Worm (Caenorhabditis elegans) whole organism, young adult: ENCODE measurements around the gene C16C8.19.

ENCODE experiments used
- C17E4.6 ChIP-seq: fragments of 200-800 bp; sonication (Bioruptor generic); IDR thresholded peaks from 2 replicates; pipeline ENCODE4 v1.3.6; 2022; ENCODE audit warnings: missing genetic modification reagents, missing genetic modification characterization, missing compliant biosample characterization
- F33H1.4 ChIP-seq: fragments of 200-800 bp; sonication (Bioruptor generic); IDR thresholded peaks from 2 replicates; pipeline ENCODE4 v1.3.6; 2022; ENCODE audit warnings: missing genetic modification reagents, missing genetic modification characterization, missing compliant biosample characterization
- F37B4.10 ChIP-seq: fragments of 200-800 bp; sonication (Bioruptor generic); IDR thresholded peaks from 2 replicates; pipeline ENCODE4 v1.3.6; 2022; ENCODE audit warnings: missing genetic modification characterization, missing compliant biosample characterization
- F39B2.1 ChIP-seq: fragments of 200-800 bp; sonication (Bioruptor generic); IDR thresholded peaks from 2 replicates; pipeline ENCODE4 v1.3.6; 2022; ENCODE audit warnings: missing genetic modification reagents, missing genetic modification characterization, missing compliant biosample characterization
- F55B11.4 ChIP-seq: sonication (generic microtip); optimal IDR thresholded peaks from 2 replicates; lab custom pipeline; 2016; ENCODE audit warnings: missing compliant biosample characterization, missing genetic modification characterization, borderline replicate concordance; ENCODE audit not compliant: insufficient read depth
- F57A8.1 ChIP-seq: fragments of 200-800 bp; sonication (Bioruptor generic); optimal IDR thresholded peaks from 2 replicates; lab custom pipeline; 2018; ENCODE audit warnings: mild to moderate bottlenecking, missing genetic modification characterization, moderate library complexity, missing compliant biosample characterization
- K12H6.12 ChIP-seq: fragments of 200-800 bp; sonication (Bioruptor generic); optimal IDR thresholded peaks from 2 replicates; lab custom pipeline; 2018; ENCODE audit warnings: mild to moderate bottlenecking, missing genetic modification characterization, missing compliant biosample characterization
- T26A5.8 ChIP-seq: sonication (generic microtip); optimal IDR thresholded peaks from 2 replicates; lab custom pipeline; 2016; ENCODE audit warnings: missing genetic modification characterization, missing compliant biosample characterization
- Y53G8AR.9 ChIP-seq: fragments of 200-800 bp; sonication (Bioruptor generic); conservative IDR thresholded peaks from 2 replicates; pipeline ENCODE4 v1.3.6; 2022; ENCODE audit warnings: missing genetic modification reagents, missing genetic modification characterization, missing compliant biosample characterization
- Y56A3A.18 ChIP-seq: fragments of 200-800 bp; sonication (Bioruptor generic); IDR thresholded peaks from 2 replicates; pipeline ENCODE4 v1.3.6; 2022; ENCODE audit warnings: missing genetic modification reagents, missing genetic modification characterization, missing compliant biosample characterization
- Y95B8A.8 ChIP-seq: fragments of 200-800 bp; sonication (Bioruptor generic); IDR thresholded peaks from 2 replicates; pipeline ENCODE4 v1.3.6; 2022; ENCODE audit warnings: missing genetic modification reagents, missing genetic modification characterization, missing compliant biosample characterization
- aptf-2 ChIP-seq: fragments of 200-800 bp; sonication (Bioruptor generic); conservative IDR thresholded peaks from 2 replicates; pipeline ENCODE4 v1.3.6; 2022; ENCODE audit warnings: missing genetic modification reagents, missing genetic modification characterization, missing compliant biosample characterization
- attf-3 ChIP-seq: fragments of 200-800 bp; sonication (Bioruptor generic); conservative IDR thresholded peaks from 2 replicates; pipeline ENCODE4 v1.3.6; 2022; ENCODE audit warnings: missing genetic modification reagents, missing genetic modification characterization, missing compliant biosample characterization
- attf-5 ChIP-seq: fragments of 200-800 bp; sonication (Bioruptor generic); optimal IDR thresholded peaks from 2 replicates; lab custom pipeline; 2018; ENCODE audit warnings: mild to moderate bottlenecking, missing genetic modification characterization, missing compliant biosample characterization
- cebp-1 ChIP-seq, 2 experiments: fragments of 200-800 bp in 1 of 2; sonication (Bioruptor generic) in 1 of 2; sonication (generic microtip) in 1 of 2; IDR thresholded peaks in 1 of 2; optimal IDR thresholded peaks in 1 of 2; 2 replicates each; pipeline versions ENCODE4 v1.3.6 to Lab custom; 2017 to 2022; ENCODE audit warnings: missing compliant biosample characterization in 2 of 2, missing genetic modification characterization in 2 of 2, mild to moderate bottlenecking in 1 of 2, missing genetic modification reagents in 1 of 2, moderate library complexity in 1 of 2
- ceh-27 ChIP-seq: fragments of 200-800 bp; sonication (Bioruptor generic); optimal IDR thresholded peaks from 2 replicates; lab custom pipeline; 2018; ENCODE audit warnings: mild to moderate bottlenecking, missing genetic modification characterization, moderate library complexity, missing compliant biosample characterization
- efl-1 ChIP-seq: fragments of 150-350 bp; optimal IDR thresholded peaks from 2 replicates; lab custom pipeline; 2014; ENCODE audit warnings: missing biosample characterization, missing genetic modification reagents, missing genetic modification characterization
- egrh-3 ChIP-seq: fragments of 200-800 bp; sonication (Bioruptor generic); IDR thresholded peaks from 2 replicates; pipeline ENCODE4 v1.3.6; 2022; ENCODE audit warnings: missing genetic modification reagents, missing genetic modification characterization, missing compliant biosample characterization
- hmg-1.2 ChIP-seq: fragments of 200-800 bp; sonication (Bioruptor generic); IDR thresholded peaks from 2 replicates; pipeline ENCODE4 v1.3.6; 2022; ENCODE audit warnings: missing genetic modification reagents, missing genetic modification characterization, missing compliant biosample characterization
- lag-1 ChIP-seq: fragments of 200-800 bp; sonication (Bioruptor generic); IDR thresholded peaks from 2 replicates; pipeline ENCODE4 v1.3.6; 2022; ENCODE audit warnings: missing genetic modification reagents, missing genetic modification characterization, missing compliant biosample characterization
- lin-35 ChIP-seq, 3 experiments: fragments of 150-350 bp in 2 of 3; sonication (generic microtip) in 1 of 3; optimal IDR thresholded peaks; 2 replicates each; lab custom pipeline; 2014 to 2018; ENCODE audit warnings: missing biosample characterization in 3 of 3, missing genetic modification characterization in 3 of 3, missing genetic modification reagents in 3 of 3
- lin-40 ChIP-seq: sonication (generic microtip); optimal IDR thresholded peaks from 2 replicates; lab custom pipeline; 2016; ENCODE audit warnings: missing genetic modification characterization, mild to moderate bottlenecking, missing compliant biosample characterization, missing genotype, missing genetic modification reagents
- madf-10 ChIP-seq: sonication (generic microtip); optimal IDR thresholded peaks from 2 replicates; lab custom pipeline; 2016; ENCODE audit warnings: mild to moderate bottlenecking, missing genetic modification characterization, missing compliant biosample characterization
- mcd-1 ChIP-seq: fragments of 200-800 bp; sonication (Bioruptor generic); IDR thresholded peaks from 2 replicates; pipeline ENCODE4 v1.3.6; 2022; ENCODE audit warnings: missing genetic modification reagents, missing genetic modification characterization, missing compliant biosample characterization
- mel-28 ChIP-seq: sonication (generic microtip); optimal IDR thresholded peaks from 2 replicates; lab custom pipeline; 2016; ENCODE audit warnings: borderline replicate concordance, mild to moderate bottlenecking, missing genetic modification characterization, missing compliant biosample characterization
- nfya-1 ChIP-seq: sonication (generic microtip); optimal IDR thresholded peaks from 2 replicates; lab custom pipeline; 2017; ENCODE audit warnings: antibody characterized with exemption, missing compliant biosample characterization, missing genetic modification characterization, borderline replicate concordance; ENCODE audit not compliant: insufficient read depth
- nhr-27 ChIP-seq: fragments of 200-800 bp; sonication (Bioruptor generic); optimal IDR thresholded peaks from 2 replicates; lab custom pipeline; 2018; ENCODE audit warnings: mild to moderate bottlenecking, missing genetic modification characterization, moderate library complexity, missing compliant biosample characterization
- pbrm-1 ChIP-seq: fragments of 200-800 bp; sonication (Bioruptor generic); IDR thresholded peaks from 2 replicates; pipeline ENCODE4 v1.3.6; 2022; ENCODE audit warnings: missing genetic modification reagents, missing genetic modification characterization, missing compliant biosample characterization
- repo-1 ChIP-seq: sonication (generic microtip); optimal IDR thresholded peaks from 2 replicates; lab custom pipeline; 2017; ENCODE audit warnings: mild to moderate bottlenecking, missing genetic modification characterization, missing compliant biosample characterization
- snpc-1.1 ChIP-seq: sonication (generic microtip); optimal IDR thresholded peaks from 2 replicates; lab custom pipeline; 2017; ENCODE audit warnings: missing genetic modification characterization, mild to moderate bottlenecking, missing compliant biosample characterization, antibody characterized with exemption, moderate library complexity, missing genotype, missing genetic modification reagents; ENCODE audit not compliant: insufficient read depth
- snpc-1.3 ChIP-seq: sonication (generic microtip); optimal IDR thresholded peaks from 2 replicates; lab custom pipeline; 2017; ENCODE audit warnings: missing genetic modification characterization, mild to moderate bottlenecking, missing compliant biosample characterization, antibody characterized with exemption, moderate library complexity, missing genotype, missing genetic modification reagents; ENCODE audit not compliant: insufficient read depth
- sptf-2 ChIP-seq: fragments of 200-800 bp; sonication (Bioruptor generic); optimal IDR thresholded peaks from 2 replicates; lab custom pipeline; 2018; ENCODE audit warnings: mild to moderate bottlenecking, missing genetic modification characterization, missing compliant biosample characterization
- tbp1 ChIP-seq: fragments of 200-800 bp; sonication (Bioruptor generic); optimal IDR thresholded peaks from 2 replicates; lab custom pipeline; 2018; ENCODE audit warnings: mild to moderate bottlenecking, missing genetic modification characterization, missing compliant biosample characterization
- tlf-1 ChIP-seq: fragments of 200-800 bp; sonication (Bioruptor generic); optimal IDR thresholded peaks from 2 replicates; lab custom pipeline; 2018; ENCODE audit warnings: mild to moderate bottlenecking, missing genetic modification characterization, missing compliant biosample characterization
- ztf-22 ChIP-seq: fragments of 200-800 bp; sonication (Bioruptor generic); optimal IDR thresholded peaks from 2 replicates; lab custom pipeline; 2018; ENCODE audit warnings: mild to moderate bottlenecking, missing genetic modification characterization, moderate library complexity, missing compliant biosample characterization
- ztf-6 ChIP-seq: fragments of 200-800 bp; sonication (Bioruptor generic); IDR thresholded peaks from 2 replicates; pipeline ENCODE4 v1.3.6; 2022; ENCODE audit warnings: missing genetic modification reagents, missing genetic modification characterization, missing compliant biosample characterization

C16C8.19 gene

ce11 chrII:3458209-3458608 lies at the start of gene C16C8.19, which contains the start of gene C16C8.26:
TSS of gene C16C8.19 (plus strand) at chrII:3458487.
TSS of gene C16C8.26 (minus strand) at chrII:3458309.
- TF ChIP-seq tlf-1 (GFP tag; lab: Kevin White, UChicago) = no peak
- no peak for TF ChIP-seq mel-28 (tag; lab: Kevin White, UChicago)
- no peak for TF ChIP-seq lag-1 (GFP tag; lab: Robert Waterston, UW)
- no peak for TF ChIP-seq sptf-2 (GFP tag; lab: Kevin White, UChicago)
- TF ChIP-seq, all 124 proteins: peak for 0

ce11 chrII:3414383-3414910 lies 43.8 kb upstream of the C16C8.19 start, which contains the start of the genes F18A12.7 and F18A12.2:
TSS of gene F18A12.7 (minus strand) at chrII:3414483.
TSS of gene F18A12.2 (plus strand) at chrII:3414860.
- no peak for TF ChIP-seq T26A5.8 (tag; lab: Kevin White, UChicago)
- peak; percentile 67; the same call in 1 of the 2 replicates for TF ChIP-seq aptf-2 (GFP tag; lab: Robert Waterston, UW)
- TF ChIP-seq attf-3 (GFP tag; lab: Robert Waterston, UW) = no peak

ce11 chrII:3416528-3416927 lies 41.8 kb upstream of the C16C8.19 start, which contains the start of gene nep-6:
TSS of gene nep-6 (plus strand) at chrII:3416828.
- TF ChIP-seq nfya-1 = no peak
- no peak for TF ChIP-seq F57A8.1
- no peak for TF ChIP-seq madf-10 (tag; lab: Kevin White, UChicago)
- no peak for TF ChIP-seq lin-40 (tag; lab: Kevin White, UChicago)
- no peak for TF ChIP-seq ztf-22 (GFP tag; lab: Kevin White, UChicago)
- no peak for TF ChIP-seq pbrm-1 (GFP tag; lab: Robert Waterston, UW)
- TF ChIP-seq lin-35 (GFP tag; optimal IDR thresholded peaks at IDR 0.05; lab: Kevin White, UChicago) = no peak
- no peak for TF ChIP-seq F37B4.10 (GFP tag; lab: Robert Waterston, UW)
- TF ChIP-seq Y53G8AR.9 (GFP tag; lab: Robert Waterston, UW) = no peak
- no peak for TF ChIP-seq ztf-6 (GFP tag; lab: Robert Waterston, UW)
- no peak for TF ChIP-seq tbp1 (GFP tag; lab: Kevin White, UChicago)
- no peak for TF ChIP-seq snpc-1.1 (tag; lab: Kevin White, UChicago)
- TF ChIP-seq, all 124 proteins: peak for 0

ce11 chrII:3422938-3423337 lies 35.3 kb upstream of the C16C8.19 start:
- TF ChIP-seq snpc-1.3 (tag; lab: Kevin White, UChicago) = no peak
- TF ChIP-seq Y95B8A.8 (GFP tag; lab: Robert Waterston, UW) = no peak
- TF ChIP-seq hmg-1.2 = peak; percentile 34; the same call in 1 of the 2 replicates

- TF ChIP-seq K12H6.12 (tag; lab: Kevin White, UChicago) (no peak), efl-1 (GFP tag; lab: Kevin White, UChicago) (no peak), F39B2.1 (GFP tag; lab: Robert Waterston, UW) (no peak), aptf-2 (GFP tag; lab: Robert Waterston, UW) (no peak), lin-35 (GFP tag; optimal IDR thresholded peaks at IDR 0.05; lab: Kevin White, UChicago) (no peak), Y56A3A.18 (no peak)
These were observed 32.9 kb upstream of the C16C8.19 start, which contains the start of gene nep-11 for ce11 chrII:3425433-3425832. TSS of gene nep-11 (minus strand) at chrII:3425533.

ce11 chrII:3428158-3428704 lies 30.1 kb upstream of the C16C8.19 start:
- TF ChIP-seq F33H1.4 (GFP tag; lab: Robert Waterston, UW) (no peak), mcd-1 (GFP tag; lab: Robert Waterston, UW) (peak; percentile 40; the same call in 1 of the 2 replicates), attf-5 (GFP tag; lab: Kevin White, UChicago) (peak; percentile 34), ceh-27 (GFP tag; lab: Kevin White, UChicago) (peak; percentile 56), hmg-1.2 (peak; percentile 55; the same call in 1 of the 2 replicates), C17E4.6 (GFP tag; lab: Robert Waterston, UW) (no peak), egrh-3 (GFP tag; lab: Robert Waterston, UW) (peak; percentile 57), lin-40 (tag; lab: Kevin White, UChicago) (no peak), cebp-1 (GFP tag; IDR thresholded peaks at IDR 0.05; lab: Robert Waterston, UW) (no peak), cebp-1 (tag; optimal IDR thresholded peaks at IDR 0.05; lab: Kevin White, UChicago) (peak; percentile 29), repo-1 (tag; lab: Kevin White, UChicago) (no peak), nhr-27 (no peak), F55B11.4 (tag; lab: Kevin White, UChicago) (no peak)
